Fruit fly (Drosophila melanogaster): ENCODE measurements around the gene Fhos.

DNA sequence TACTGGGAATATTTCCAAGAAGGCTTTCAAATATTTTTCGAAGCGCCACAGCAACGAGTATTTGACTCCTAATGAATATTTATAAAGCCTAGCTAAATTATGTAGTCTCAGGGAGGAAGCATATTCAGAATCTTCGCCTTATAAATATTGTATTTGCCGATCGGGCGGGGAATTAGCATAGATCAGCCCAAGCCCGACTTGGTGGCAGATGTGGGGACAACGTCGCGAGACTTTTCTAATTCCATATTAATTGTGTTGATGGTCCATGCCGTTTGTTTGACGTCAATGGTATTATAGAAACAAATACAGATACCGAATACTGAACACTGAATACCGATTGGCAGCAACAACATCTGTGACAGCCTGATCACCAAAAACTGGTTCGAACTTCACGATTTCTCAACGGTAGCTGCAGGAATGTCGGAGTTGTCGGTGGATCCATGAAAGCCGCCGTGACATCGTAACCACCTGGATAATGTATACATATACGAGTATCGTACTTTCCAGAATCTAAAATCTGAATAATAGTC is 49.6 kb upstream of the Fhos start:
- TF ChIP-seq bab1 (GFP tag; optimal IDR thresholded peaks at IDR 0.05), result no peak
- TF ChIP-seq cic (GFP tag; optimal IDR thresholded peaks at IDR 0.05), result no peak
